Fruit fly (Drosophila melanogaster) whole organism: ENCODE data around the gene CG42397.

Experiments
- CG8478 ChIP-seq: fragments of >200 bp; optimal IDR thresholded peaks from 2 replicates; lab custom pipeline; 2018; ENCODE audit warnings: inconsistent platforms
- Dll ChIP-seq: fragments of >200 bp; optimal IDR thresholded peaks from 2 replicates; lab custom pipeline; 2017
- EcR ChIP-seq, 2 experiments: fragments of >200 bp; optimal IDR thresholded peaks; 2 replicates each; lab custom pipeline; 2017; ENCODE audit warnings: missing biosample characterization in 2 of 2, missing genetic modification characterization in 2 of 2, missing genetic modification reagents in 2 of 2
- pan ChIP-seq: fragments of >200 bp; optimal IDR thresholded peaks from 2 replicates; lab custom pipeline; 2017
- psq ChIP-seq: fragments of >200 bp; optimal IDR thresholded peaks from 2 replicates; lab custom pipeline; 2017
- usp ChIP-seq: fragments of >200 bp; optimal IDR thresholded peaks from 2 replicates; lab custom pipeline; 2017; ENCODE audit warnings: missing biosample characterization, missing genetic modification characterization, mixed read lengths

Gene CG42397

dm6 chr3L:11975811-11976210 is 2.2 kb upstream of the CG42397 start, which contains the start of gene CG43896:
TSS of gene CG43896 (plus strand) at chr3L:11976111.
- no peak for TF ChIP-seq CG8478 (lab: Kevin White, UChicago)
- TF ChIP-seq Dll (lab: Kevin White, UChicago), result no peak
- no peak for TF ChIP-seq psq (lab: Kevin White, UChicago)
- no peak for TF ChIP-seq pan (lab: Kevin White, UChicago)
- TF ChIP-seq usp (GFP tag; lab: Kevin White, UChicago), result no peak

dm6 chr3L:11974605-11975004 is 1.0 kb upstream of the CG42397 start, which contains the start of gene CG14125:
TSS of gene CG14125 (plus strand) at chr3L:11974905.
- TF ChIP-seq pan (lab: Kevin White, UChicago) (no peak), EcR (GFP tag; optimal IDR thresholded peaks at IDR 0.05; lab: Kevin White, UChicago) (no peak), usp (GFP tag; lab: Kevin White, UChicago) (no peak), psq (lab: Kevin White, UChicago) (no peak), Dll (lab: Kevin White, UChicago) (no peak), CG8478 (lab: Kevin White, UChicago) (no peak)

- no peak for TF ChIP-seq CG8478 (lab: Kevin White, UChicago)
- TF ChIP-seq usp (GFP tag; lab: Kevin White, UChicago), result no peak
- TF ChIP-seq pan (lab: Kevin White, UChicago), result no peak
- no peak for TF ChIP-seq EcR (GFP tag; optimal IDR thresholded peaks at IDR 0.05; lab: Kevin White, UChicago)
- TF ChIP-seq psq (lab: Kevin White, UChicago), result no peak
- TF ChIP-seq Dll (lab: Kevin White, UChicago), result no peak
Measured at dm6 chr3L:11972879-11973278, 711 bp downstream of the CG42397 start, which contains the start of gene Muc68E. TSS of gene Muc68E (minus strand) at chr3L:11972979.

dm6 chr3L:11966104-11966503 is 7.5 kb downstream of the CG42397 start, which contains the start of gene prc:
TSS of gene prc (minus strand) at chr3L:11966131.
- TF ChIP-seq EcR (GFP tag; optimal IDR thresholded peaks at IDR 0.05; lab: Kevin White, UChicago) (no peak), psq (lab: Kevin White, UChicago) (no peak), pan (lab: Kevin White, UChicago) (no peak)

dm6 chr3L:11957669-11958333 is 15.8 kb downstream of the CG42397 start, which contains the start of the genes CG11570 and CG43294:
TSS of gene CG11570 (minus strand) at chr3L:11957769.
TSS of gene CG43294 (plus strand) at chr3L:11958283.
- no peak for TF ChIP-seq psq (lab: Kevin White, UChicago)
- TF ChIP-seq usp (GFP tag; lab: Kevin White, UChicago), result no peak
- TF ChIP-seq EcR (GFP tag; optimal IDR thresholded peaks at IDR 0.05; lab: Kevin White, UChicago), result no peak

dm6 chr3L:11953783-11954182 is 19.8 kb downstream of the CG42397 start, which contains the start of gene CG7248:
TSS of gene CG7248 (plus strand) at chr3L:11954083.
- no peak for TF ChIP-seq EcR (GFP tag; optimal IDR thresholded peaks at IDR 0.05; lab: Kevin White, UChicago)
- TF ChIP-seq pan (lab: Kevin White, UChicago), result no peak
- TF ChIP-seq Dll (lab: Kevin White, UChicago), result no peak
- TF ChIP-seq usp (GFP tag; lab: Kevin White, UChicago), result no peak
- no peak for TF ChIP-seq CG8478 (lab: Kevin White, UChicago)
- TF ChIP-seq psq (lab: Kevin White, UChicago), result no peak

- TF ChIP-seq usp (GFP tag; lab: Kevin White, UChicago) (no peak), EcR (GFP tag; optimal IDR thresholded peaks at IDR 0.05; lab: Kevin White, UChicago) (no peak), pan (lab: Kevin White, UChicago) (no peak), Dll (lab: Kevin White, UChicago) (no peak), psq (lab: Kevin White, UChicago) (no peak), CG8478 (lab: Kevin White, UChicago) (no peak)
Measured at dm6 chr3L:11953217-11953616, 20.4 kb downstream of the CG42397 start, which contains the start of gene obst-G. TSS of gene obst-G (minus strand) at chr3L:11953317.

- TF ChIP-seq psq (lab: Kevin White, UChicago) (no peak), usp (GFP tag; lab: Kevin White, UChicago) (no peak), Dll (lab: Kevin White, UChicago) (no peak), pan (lab: Kevin White, UChicago) (no peak), EcR (GFP tag; optimal IDR thresholded peaks at IDR 0.05; lab: Kevin White, UChicago) (no peak), CG8478 (lab: Kevin White, UChicago) (no peak)
Measured at dm6 chr3L:11949539-11949938, 24.1 kb downstream of the CG42397 start, which contains the start of gene CG17826. TSS of gene CG17826 (plus strand) at chr3L:11949839.

- TF ChIP-seq Dll (lab: Kevin White, UChicago) (no peak), pan (lab: Kevin White, UChicago) (no peak), psq (lab: Kevin White, UChicago) (no peak), CG8478 (lab: Kevin White, UChicago) (no peak), usp (GFP tag; lab: Kevin White, UChicago) (no peak), EcR (GFP tag; optimal IDR thresholded peaks at IDR 0.05; lab: Kevin White, UChicago) (no peak)
Measured at dm6 chr3L:11947357-11947756, 26.2 kb downstream of the CG42397 start, which contains the start of gene CG7252. TSS of gene CG7252 (plus strand) at chr3L:11947675.

dm6 chr3L:11944752-11945151 is 28.8 kb downstream of the CG42397 start, which contains the start of gene CG5883:
TSS of gene CG5883 (minus strand) at chr3L:11944852.
- no peak for TF ChIP-seq Dll (lab: Kevin White, UChicago)
- TF ChIP-seq usp (GFP tag; lab: Kevin White, UChicago), result no peak
- no peak for TF ChIP-seq psq (lab: Kevin White, UChicago)
- TF ChIP-seq pan (lab: Kevin White, UChicago), result no peak
- no peak for TF ChIP-seq EcR (GFP tag; optimal IDR thresholded peaks at IDR 0.05; lab: Kevin White, UChicago)
- no peak for TF ChIP-seq CG8478 (lab: Kevin White, UChicago)

- TF ChIP-seq pan (lab: Kevin White, UChicago) (no peak), EcR (GFP tag; optimal IDR thresholded peaks at IDR 0.05; lab: Kevin White, UChicago) (no peak), Dll (lab: Kevin White, UChicago) (no peak), usp (GFP tag; lab: Kevin White, UChicago) (no peak), psq (lab: Kevin White, UChicago) (no peak), CG8478 (lab: Kevin White, UChicago) (no peak)
Measured at dm6 chr3L:11941612-11942011, 32.0 kb downstream of the CG42397 start, which contains the start of gene Rpt4R. TSS of gene Rpt4R (plus strand) at chr3L:11941912.
